Worm (Caenorhabditis elegans) whole organism, midembryonic: Measurements from ENCODE around the gene oac-53.

Experiments used
- T22C8.4 ChIP-seq: fragments of 200-800 bp; sonication (Bioruptor generic); IDR thresholded peaks from 2 replicates; pipeline ENCODE4 v1.3.6; 2022; ENCODE audit warnings: missing genetic modification characterization, missing compliant biosample characterization
- flt-1 ChIP-seq: fragments of 200-800 bp; sonication (Bioruptor generic); IDR thresholded peaks from 2 replicates; pipeline ENCODE4 v1.3.6; 2022; ENCODE audit warnings: missing genetic modification characterization, missing compliant biosample characterization
- ref-1 ChIP-seq: fragments of 200-800 bp; sonication (Bioruptor generic); conservative IDR thresholded peaks from 2 replicates; pipeline ENCODE4 v1.3.6; 2022; ENCODE audit warnings: missing genetic modification reagents, missing genetic modification characterization, missing compliant biosample characterization
- tab-1 ChIP-seq: fragments of 200-800 bp; sonication (Bioruptor generic); IDR thresholded peaks from 2 replicates; pipeline ENCODE4 v1.3.6; 2022; ENCODE audit warnings: missing genetic modification characterization, missing compliant biosample characterization

- TF ChIP-seq T22C8.4 = no peak
- TF ChIP-seq flt-1 (GFP tag; lab: Robert Waterston, UW) = no peak
- no peak for TF ChIP-seq tab-1 (GFP tag; lab: Robert Waterston, UW)
- no peak for TF ChIP-seq ref-1 (GFP tag; lab: Robert Waterston, UW)
These were observed 1.2 kb upstream of the oac-53 start, which contains the start of gene W06G6.2 for ce11 chrV:16628991-16629390.
